Worm (Caenorhabditis elegans) whole organism, mixed stage, embryonic: Measurements from ENCODE around the gene srx-34.

Source experiments
- blmp-1 ChIP-seq: fragments of 150-350 bp; optimal IDR thresholded peaks from 2 replicates; lab custom pipeline; 2014; ENCODE audit warnings: missing biosample characterization, missing genetic modification characterization
- ceh-43 ChIP-seq: fragments of 200-800 bp; sonication (Bioruptor generic); optimal IDR thresholded peaks from 2 replicates; lab custom pipeline; 2018; ENCODE audit warnings: mild to moderate bottlenecking, missing genetic modification characterization, moderate library complexity, missing compliant biosample characterization
- ceh-83 ChIP-seq: fragments of 200-800 bp; sonication (Bioruptor generic); optimal IDR thresholded peaks from 2 replicates; lab custom pipeline; 2018; ENCODE audit warnings: mild to moderate bottlenecking, missing genetic modification characterization, missing compliant biosample characterization
- ces-1 ChIP-seq: fragments of 150-350 bp; optimal IDR thresholded peaks from 2 replicates; lab custom pipeline; 2014; ENCODE audit warnings: missing biosample characterization, missing genetic modification reagents, missing genetic modification characterization
- cnd-1 ChIP-seq: fragments of 200-800 bp; sonication (Bioruptor generic); optimal IDR thresholded peaks from 2 replicates; lab custom pipeline; 2018; ENCODE audit warnings: mild to moderate bottlenecking, missing genetic modification characterization, missing compliant biosample characterization
- drap-1 ChIP-seq: fragments of 200-800 bp; sonication (Bioruptor generic); optimal IDR thresholded peaks from 3 replicates; lab custom pipeline; 2018; ENCODE audit warnings: mild to moderate bottlenecking, missing genetic modification characterization, missing compliant biosample characterization
- elt-1 ChIP-seq: sonication (generic microtip); optimal IDR thresholded peaks from 2 replicates; lab custom pipeline; 2017; ENCODE audit warnings: missing genetic modification characterization, mild to moderate bottlenecking, missing compliant biosample characterization, antibody characterized with exemption, moderate library complexity, borderline replicate concordance; ENCODE audit not compliant: insufficient read depth
- elt-3 ChIP-seq: fragments of 150-350 bp; optimal IDR thresholded peaks from 2 replicates; lab custom pipeline; 2014; ENCODE audit warnings: missing biosample characterization, missing genetic modification characterization
- flh-1 ChIP-seq: fragments of 200-800 bp; sonication (Bioruptor generic); optimal IDR thresholded peaks from 2 replicates; lab custom pipeline; 2018; ENCODE audit warnings: mild to moderate bottlenecking, missing genetic modification characterization, moderate library complexity, missing compliant biosample characterization
- ham-2 ChIP-seq: fragments of 200-800 bp; sonication (Bioruptor generic); optimal IDR thresholded peaks from 2 replicates; lab custom pipeline; 2018; ENCODE audit warnings: mild to moderate bottlenecking, missing genetic modification characterization, missing compliant biosample characterization
- lin-13 ChIP-seq: fragments of 150-350 bp; optimal IDR thresholded peaks from 2 replicates; lab custom pipeline; 2014; ENCODE audit warnings: missing biosample characterization, missing genetic modification characterization
- lsy-2 ChIP-seq: fragments of 150-350 bp; optimal IDR thresholded peaks from 2 replicates; lab custom pipeline; 2014; ENCODE audit warnings: missing biosample characterization, missing genetic modification characterization
- mab-5 ChIP-seq: fragments of 150-350 bp; optimal IDR thresholded peaks from 2 replicates; lab custom pipeline; 2014; ENCODE audit warnings: missing biosample characterization, missing genetic modification characterization
- mep-1 ChIP-seq: fragments of 150-350 bp; optimal IDR thresholded peaks from 2 replicates; lab custom pipeline; 2017; ENCODE audit warnings: missing biosample characterization, missing genetic modification reagents, missing genetic modification characterization, inconsistent platforms
- mls-2 ChIP-seq: sonication (generic microtip); optimal IDR thresholded peaks from 2 replicates; lab custom pipeline; 2016; ENCODE audit warnings: mild to moderate bottlenecking, missing genetic modification characterization, moderate library complexity, missing compliant biosample characterization
- nhr-12 ChIP-seq: fragments of 150-350 bp; optimal IDR thresholded peaks from 2 replicates; lab custom pipeline; 2014; ENCODE audit warnings: missing biosample characterization, missing genetic modification characterization
- nhr-2 ChIP-seq: fragments of 150-350 bp; optimal IDR thresholded peaks from 2 replicates; lab custom pipeline; 2014; ENCODE audit warnings: missing biosample characterization, missing genetic modification characterization
- nhr-76 ChIP-seq: sonication (generic microtip); optimal IDR thresholded peaks from 2 replicates; lab custom pipeline; 2017; ENCODE audit warnings: missing biosample characterization, missing genetic modification characterization
- pha-4 ChIP-seq: fragments of 150-350 bp; optimal IDR thresholded peaks from 2 replicates; lab custom pipeline; 2018; ENCODE audit warnings: missing biosample characterization, missing genetic modification reagents, missing genetic modification characterization
- snpc-4 ChIP-seq: fragments of 150-350 bp; optimal IDR thresholded peaks from 2 replicates; lab custom pipeline; 2014; ENCODE audit warnings: missing biosample characterization, missing genetic modification characterization
- sptf-1 ChIP-seq: sonication (generic microtip); optimal IDR thresholded peaks from 2 replicates; lab custom pipeline; 2017; ENCODE audit warnings: mild to moderate bottlenecking, missing genetic modification characterization, moderate library complexity, missing compliant biosample characterization
- unc-120 ChIP-seq: sonication (generic microtip); optimal IDR thresholded peaks from 2 replicates; lab custom pipeline; 2017; ENCODE audit warnings: missing genetic modification characterization, missing compliant biosample characterization; ENCODE audit not compliant: poor library complexity, severe bottlenecking
- unc-39 ChIP-seq: fragments of 150-350 bp; optimal IDR thresholded peaks from 2 replicates; lab custom pipeline; 2014; ENCODE audit warnings: missing biosample characterization, missing genetic modification characterization
- unc-62 ChIP-seq: fragments of 150-350 bp; optimal IDR thresholded peaks from 2 replicates; lab custom pipeline; 2014; ENCODE audit warnings: missing biosample characterization, missing genetic modification reagents, missing genetic modification characterization
- zip-8 ChIP-seq: fragments of 150-350 bp; optimal IDR thresholded peaks from 2 replicates; lab custom pipeline; 2014; ENCODE audit warnings: missing biosample characterization, missing genetic modification characterization
- ztf-11 ChIP-seq: fragments of 150-350 bp; optimal IDR thresholded peaks from 2 replicates; lab custom pipeline; 2014; ENCODE audit warnings: missing biosample characterization, missing genetic modification characterization

srx-34 gene

DNA sequence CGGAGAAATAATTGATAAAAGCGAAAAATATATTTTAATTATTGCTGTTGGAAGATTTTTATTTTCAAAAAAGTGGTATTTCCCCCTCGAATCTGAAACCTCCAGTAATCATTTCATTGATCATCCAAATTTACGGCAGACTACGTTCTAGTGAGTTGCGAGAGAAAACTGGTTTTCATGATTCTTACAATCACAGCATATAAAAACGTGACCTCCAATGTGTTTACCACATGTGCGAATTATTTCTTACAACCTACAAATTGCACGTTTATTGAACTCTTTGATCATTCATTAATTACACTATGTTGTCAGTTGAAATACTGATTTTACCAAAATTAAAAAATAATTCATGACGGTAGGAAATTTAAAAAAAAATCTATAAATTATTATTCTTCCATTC is 30.9 kb downstream of the srx-34 start:
- TF ChIP-seq cnd-1 (tag; lab: Kevin White, UChicago) (no peak), pha-4 (tag; lab: Kevin White, UChicago) (no peak), mls-2 (no peak), elt-1 (tag; lab: Kevin White, UChicago) (no peak), snpc-4 (no peak), lin-13 (tag; lab: Kevin White, UChicago) (no peak), nhr-76 (tag; lab: Kevin White, UChicago) (no peak), lsy-2 (tag; lab: Kevin White, UChicago) (no peak), ceh-83 (GFP tag; lab: Kevin White, UChicago) (no peak), unc-120 (tag; lab: Kevin White, UChicago) (no peak), zip-8 (tag; lab: Kevin White, UChicago) (no peak), nhr-12 (tag; lab: Kevin White, UChicago) (no peak), ham-2 (GFP tag; lab: Kevin White, UChicago) (no peak), ceh-43 (GFP tag; lab: Kevin White, UChicago) (no peak), unc-39 (tag; lab: Kevin White, UChicago) (no peak)

ce11 chrV:7087340-7087739 is 32.7 kb downstream of the srx-34 start:
- TF ChIP-seq mab-5 (tag; lab: Kevin White, UChicago) (no peak), unc-62 (no peak), nhr-2 (tag; lab: Kevin White, UChicago) (no peak), ztf-11 (tag; lab: Kevin White, UChicago) (no peak), snpc-4 (no peak), unc-39 (tag; lab: Kevin White, UChicago) (no peak), mep-1 (no peak), elt-3 (tag; lab: Kevin White, UChicago) (no peak), nhr-76 (tag; lab: Kevin White, UChicago) (no peak), drap-1 (GFP tag; lab: Kevin White, UChicago) (no peak), pha-4 (tag; lab: Kevin White, UChicago) (no peak), ceh-83 (GFP tag; lab: Kevin White, UChicago) (no peak), blmp-1 (tag; lab: Kevin White, UChicago) (no peak)

- TF ChIP-seq unc-62, result peak; percentile 91
- TF ChIP-seq mls-2, result no peak
Observed at ce11 chrV:7085518-7086104, 34.5 kb downstream of the srx-34 start, which contains the start of gene VC5.2. VC5.2 (plus strand) TSS chrV:7085956.

- TF ChIP-seq sptf-1 (tag; lab: Kevin White, UChicago) (peak; percentile 22), lin-13 (tag; lab: Kevin White, UChicago) (peak; percentile 2), nhr-76 (tag; lab: Kevin White, UChicago) (no peak), lsy-2 (tag; lab: Kevin White, UChicago) (peak; percentile 51), elt-3 (tag; lab: Kevin White, UChicago) (no peak), ham-2 (GFP tag; lab: Kevin White, UChicago) (no peak)
- TF ChIP-seq, all 35 proteins: peak for 3
Observed at ce11 chrV:7084612-7085139, 35.4 kb downstream of the srx-34 start, which contains the start of gene mys-1. mys-1 (minus strand) TSS chrV:7084662.

DNA sequence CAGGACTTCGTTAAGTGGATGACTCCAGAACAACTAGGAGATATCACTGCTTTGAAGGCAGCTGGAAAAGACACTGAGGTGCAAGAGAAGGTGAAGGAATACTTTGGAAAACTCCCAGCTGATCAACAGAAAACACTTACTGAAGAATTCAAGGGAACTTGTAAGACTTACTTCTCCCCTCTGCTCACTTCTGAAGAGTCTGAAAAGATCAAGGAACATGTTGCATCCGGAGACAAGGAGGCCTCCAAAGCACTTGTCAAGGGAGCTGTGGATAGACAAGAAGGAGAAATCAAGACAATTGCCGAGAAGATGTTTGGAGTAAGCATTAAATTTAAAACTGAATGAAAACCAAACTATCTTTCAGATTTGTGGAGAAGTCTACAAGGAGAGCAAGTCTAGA is 40.7 kb downstream of the srx-34 start:
- no peak for TF ChIP-seq ceh-83 (GFP tag; lab: Kevin White, UChicago)
- no peak for TF ChIP-seq zip-8 (tag; lab: Kevin White, UChicago)

ce11 chrV:7078765-7079164 is 41.3 kb downstream of the srx-34 start:
- no peak for TF ChIP-seq nhr-12 (tag; lab: Kevin White, UChicago)
- TF ChIP-seq ces-1 (GFP tag; lab: Kevin White, UChicago), result no peak
- no peak for TF ChIP-seq flh-1 (GFP tag; lab: Kevin White, UChicago)
- no peak for TF ChIP-seq sptf-1 (tag; lab: Kevin White, UChicago)
- TF ChIP-seq ham-2 (GFP tag; lab: Kevin White, UChicago), result no peak
- TF ChIP-seq, all 35 proteins: peak for 0
